Worm (Caenorhabditis elegans) whole organism, L4 larva: ENCODE data around the gene eri-9.

Source experiments
- F44E2.7 ChIP-seq: fragments of 200-800 bp; sonication (Bioruptor generic); IDR thresholded peaks from 2 replicates; pipeline ENCODE4 v2.1.2; 2022; ENCODE audit warnings: missing genetic modification characterization, missing compliant biosample characterization
- F49E8.2 ChIP-seq: sonication (generic microtip); optimal IDR thresholded peaks from 2 replicates; lab custom pipeline; 2016; ENCODE audit warnings: missing compliant biosample characterization, mild to moderate bottlenecking, missing genetic modification characterization, borderline replicate concordance
- R02D3.7 ChIP-seq: fragments of 150-350 bp; sonication (generic microtip); optimal IDR thresholded peaks from 3 replicates; lab custom pipeline; 2014; ENCODE audit warnings: missing biosample characterization, missing genetic modification characterization
- Y48G9A.11 ChIP-seq: fragments of 200-800 bp; sonication (Bioruptor generic); IDR thresholded peaks from 2 replicates; pipeline ENCODE4 v1.3.6; 2022; ENCODE audit warnings: missing genetic modification reagents, missing genetic modification characterization, missing compliant biosample characterization
- ZK337.2 ChIP-seq: fragments of 200-800 bp; sonication (Bioruptor generic); IDR thresholded peaks from 2 replicates; pipeline ENCODE4 v1.3.6; 2022; ENCODE audit warnings: missing genetic modification reagents, missing genetic modification characterization, missing compliant biosample characterization
- aha-1 ChIP-seq: fragments of 150-350 bp; peaks from one replicate; lab custom pipeline; 2014; ENCODE audit warnings: missing biosample characterization, missing genetic modification characterization
- aly-2 ChIP-seq: sonication (generic microtip); optimal IDR thresholded peaks from 2 replicates; lab custom pipeline; 2018; ENCODE audit warnings: missing biosample characterization, missing genetic modification characterization
- ama-1 ChIP-seq: fragments of 150-350 bp; optimal IDR thresholded peaks from 2 replicates; lab custom pipeline; 2014; ENCODE audit warnings: inconsistent platforms, mixed read lengths
- ceh-20 ChIP-seq: fragments of 200-800 bp; sonication (Bioruptor generic); IDR thresholded peaks from 2 replicates; pipeline ENCODE4 v1.3.6; 2022; ENCODE audit warnings: missing genetic modification reagents, missing genetic modification characterization, missing compliant biosample characterization
- ceh-28 ChIP-seq: fragments of 150-350 bp; optimal IDR thresholded peaks from 2 replicates; lab custom pipeline; 2014; ENCODE audit warnings: missing biosample characterization, missing genetic modification reagents, missing genetic modification characterization
- ceh-32 ChIP-seq: sonication (generic microtip); optimal IDR thresholded peaks from 2 replicates; lab custom pipeline; 2016; ENCODE audit warnings: mild to moderate bottlenecking, missing genetic modification characterization, missing compliant biosample characterization; ENCODE audit not compliant: poor library complexity
- ceh-44 ChIP-seq: fragments of 200-800 bp; sonication (Bioruptor generic); IDR thresholded peaks from 2 replicates; pipeline ENCODE4 v1.3.6; 2022; ENCODE audit warnings: missing genetic modification reagents, missing genetic modification characterization, missing compliant biosample characterization
- ces-1 ChIP-seq: fragments of 150-350 bp; sonication (generic microtip); optimal IDR thresholded peaks from 4 replicates; lab custom pipeline; 2014; ENCODE audit warnings: missing biosample characterization, missing genetic modification reagents, missing genetic modification characterization
- daf-19 ChIP-seq: fragments of 200-800 bp; sonication (Bioruptor generic); conservative IDR thresholded peaks from 2 replicates; pipeline ENCODE4 v1.3.6; 2022; ENCODE audit warnings: missing genetic modification characterization, missing compliant biosample characterization
- dmd-8 ChIP-seq: fragments of 200-800 bp; sonication (Bioruptor generic); IDR thresholded peaks from 2 replicates; pipeline ENCODE4 v1.3.6; 2022; ENCODE audit warnings: missing genetic modification characterization, missing compliant biosample characterization
- dmd-9 ChIP-seq: fragments of 200-800 bp; sonication (Bioruptor generic); IDR thresholded peaks from 2 replicates; pipeline ENCODE4 v1.3.6; 2022; ENCODE audit warnings: missing genetic modification reagents, missing genetic modification characterization, missing compliant biosample characterization
- duxl-1 ChIP-seq: sonication (generic microtip); optimal IDR thresholded peaks from 2 replicates; lab custom pipeline; 2016; ENCODE audit warnings: mild to moderate bottlenecking, missing genetic modification characterization, moderate library complexity, missing compliant biosample characterization; ENCODE audit not compliant: poor library complexity
- dve-1 ChIP-seq: sonication (generic microtip); optimal IDR thresholded peaks from 2 replicates; lab custom pipeline; 2017; ENCODE audit warnings: antibody characterized with exemption, mild to moderate bottlenecking, missing genetic modification characterization, missing compliant biosample characterization; ENCODE audit not compliant: insufficient read depth
- egl-27 ChIP-seq: sonication (generic microtip); optimal IDR thresholded peaks from 3 replicates; lab custom pipeline; 2017; ENCODE audit warnings: missing biosample characterization, missing genetic modification reagents, missing genetic modification characterization
- fkh-10 ChIP-seq: fragments of 150-350 bp; optimal IDR thresholded peaks from 2 replicates; lab custom pipeline; 2014; ENCODE audit warnings: missing biosample characterization, missing genetic modification reagents, missing genetic modification characterization
- fos-1 ChIP-seq: fragments of 150-350 bp; optimal IDR thresholded peaks from 2 replicates; lab custom pipeline; 2014; ENCODE audit warnings: missing biosample characterization, missing genetic modification characterization
- gei-8 ChIP-seq: fragments of 200-800 bp; sonication (Bioruptor generic); optimal IDR thresholded peaks from 2 replicates; lab custom pipeline; 2018; ENCODE audit warnings: mild to moderate bottlenecking, missing genetic modification characterization, missing compliant biosample characterization
- hlh-30 ChIP-seq: sonication (generic microtip); optimal IDR thresholded peaks from 2 replicates; lab custom pipeline; 2017; ENCODE audit warnings: antibody characterized with exemption, mild to moderate bottlenecking, missing genetic modification characterization, missing compliant biosample characterization; ENCODE audit not compliant: insufficient read depth
- hmg-1.1 ChIP-seq: fragments of 200-800 bp; sonication (Bioruptor generic); IDR thresholded peaks from 2 replicates; pipeline ENCODE4 v1.3.6; 2022; ENCODE audit warnings: missing genetic modification reagents, missing genetic modification characterization, missing compliant biosample characterization
- jun-1 ChIP-seq: fragments of 150-350 bp; optimal IDR thresholded peaks from 2 replicates; lab custom pipeline; 2014; ENCODE audit warnings: missing biosample characterization, missing genetic modification reagents, missing genetic modification characterization
- lim-7 ChIP-seq: fragments of 200-800 bp; sonication (Bioruptor generic); IDR thresholded peaks from 2 replicates; pipeline ENCODE4 v1.3.6; 2022; ENCODE audit warnings: missing genetic modification characterization, missing compliant biosample characterization
- lin-13 ChIP-seq: fragments of 150-350 bp; optimal IDR thresholded peaks from 2 replicates; lab custom pipeline; 2014; ENCODE audit warnings: missing biosample characterization, missing genetic modification reagents, missing genetic modification characterization
- lin-15B ChIP-seq: fragments of 150-350 bp; sonication (generic microtip); optimal IDR thresholded peaks from 3 replicates; lab custom pipeline; 2014; ENCODE audit warnings: missing biosample characterization, missing genetic modification characterization
- lin-39 ChIP-seq: fragments of 150-350 bp; optimal IDR thresholded peaks from 2 replicates; lab custom pipeline; 2014; ENCODE audit warnings: missing biosample characterization, missing genetic modification reagents, missing genetic modification characterization
- lsy-2 ChIP-seq, 2 experiments: fragments of 150-350 bp in 1 of 2; sonication (generic microtip) in 1 of 2; optimal IDR thresholded peaks; 2 replicates each; lab custom pipeline; 2014 to 2017; ENCODE audit warnings: missing biosample characterization in 2 of 2, missing genetic modification characterization in 2 of 2
- mes-2 ChIP-seq: sonication (generic microtip); optimal IDR thresholded peaks from 2 replicates; lab custom pipeline; 2016; ENCODE audit warnings: missing genotype, mild to moderate bottlenecking, missing genetic modification characterization, missing compliant biosample characterization; ENCODE audit not compliant: poor library complexity, severe bottlenecking
- mxl-3 ChIP-seq: fragments of 200-800 bp; sonication (Bioruptor generic); optimal IDR thresholded peaks from 2 replicates; lab custom pipeline; 2018; ENCODE audit warnings: mild to moderate bottlenecking, missing genetic modification characterization, missing compliant biosample characterization
- nhr-25 ChIP-seq: sonication (generic microtip); optimal IDR thresholded peaks from 2 replicates; lab custom pipeline; 2017; ENCODE audit warnings: missing genetic modification characterization, mild to moderate bottlenecking, missing compliant biosample characterization, antibody characterized with exemption, moderate library complexity, borderline replicate concordance; ENCODE audit not compliant: insufficient read depth
- nhr-41 ChIP-seq: fragments of 200-800 bp; sonication (Bioruptor generic); IDR thresholded peaks from 2 replicates; pipeline ENCODE4 v1.3.6; 2022; ENCODE audit warnings: missing genetic modification reagents, missing genetic modification characterization, missing compliant biosample characterization
- skn-1 ChIP-seq: fragments of 150-350 bp; optimal IDR thresholded peaks from 2 replicates; lab custom pipeline; 2014; ENCODE audit warnings: missing biosample characterization, missing genetic modification characterization
- snpc-4 ChIP-seq: fragments of 150-350 bp; optimal IDR thresholded peaks from 2 replicates; lab custom pipeline; 2014; ENCODE audit warnings: missing biosample characterization, missing genetic modification characterization
- spr-3 ChIP-seq: fragments of 200-800 bp; sonication (Bioruptor generic); optimal IDR thresholded peaks from 2 replicates; lab custom pipeline; 2018; ENCODE audit warnings: mild to moderate bottlenecking, missing genetic modification characterization, missing compliant biosample characterization
- unc-62 ChIP-seq, 3 experiments: fragments of 150-350 bp in 1 of 3; sonication (generic microtip); optimal IDR thresholded peaks in 2 of 3; peaks in 1 of 3; 1 replicate in 1 of 3; 2 replicates in 2 of 3; lab custom pipeline; 2014 to 2017; ENCODE audit warnings: missing biosample characterization in 3 of 3, missing genetic modification characterization in 3 of 3, missing genetic modification reagents in 3 of 3, missing genotype in 1 of 3
- zag-1 ChIP-seq: fragments of 150-350 bp; optimal IDR thresholded peaks from 2 replicates; lab custom pipeline; 2014; ENCODE audit warnings: missing biosample characterization, missing genetic modification characterization
- zfp-2 ChIP-seq: sonication (generic microtip); optimal IDR thresholded peaks from 2 replicates; lab custom pipeline; 2016; ENCODE audit warnings: mild to moderate bottlenecking, missing genetic modification characterization, missing compliant biosample characterization
- zip-11 ChIP-seq: fragments of 200-800 bp; sonication (Bioruptor generic); IDR thresholded peaks from 2 replicates; pipeline ENCODE4 v1.3.6; 2022; ENCODE audit warnings: missing genetic modification characterization, missing compliant biosample characterization

The eri-9 gene

DNA sequence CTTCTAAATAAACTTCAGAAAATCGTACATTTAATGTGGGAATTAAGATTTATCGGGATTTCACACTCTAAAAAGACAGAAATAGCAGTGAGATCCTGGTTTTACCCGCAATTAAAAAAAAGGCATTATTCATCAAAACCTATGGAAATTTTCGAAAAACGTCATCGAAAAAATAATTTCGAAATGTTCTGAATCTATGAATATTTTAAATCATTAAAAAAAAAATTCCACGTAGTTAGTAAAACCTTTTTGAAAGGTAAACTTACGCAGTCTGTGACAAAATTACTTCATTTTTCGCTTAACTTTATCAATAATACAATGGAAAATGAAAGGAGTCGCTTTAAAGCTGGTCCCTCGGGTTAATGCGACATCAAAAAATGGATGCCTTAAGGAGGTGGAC lies 24.3 kb downstream of the eri-9 start, which contains the start of gene C26E6.1:
Gene C26E6.1, plus strand, starts transcription at position 301 of the 400 bp plus-strand sequence.
- TF ChIP-seq F44E2.7 (GFP tag; lab: Robert Waterston, UW) (no peak), unc-62 (GFP tag; optimal IDR thresholded peaks at IDR 0.05 in 1 of 2; lab: Kevin White, UChicago) (peak in 1 of 2 experiments; percentile 25), unc-62 (tag; optimal IDR thresholded peaks at IDR 0.05; lab: Kevin White, UChicago) (no peak), hlh-30 (tag; lab: Kevin White, UChicago) (no peak)

DNA sequence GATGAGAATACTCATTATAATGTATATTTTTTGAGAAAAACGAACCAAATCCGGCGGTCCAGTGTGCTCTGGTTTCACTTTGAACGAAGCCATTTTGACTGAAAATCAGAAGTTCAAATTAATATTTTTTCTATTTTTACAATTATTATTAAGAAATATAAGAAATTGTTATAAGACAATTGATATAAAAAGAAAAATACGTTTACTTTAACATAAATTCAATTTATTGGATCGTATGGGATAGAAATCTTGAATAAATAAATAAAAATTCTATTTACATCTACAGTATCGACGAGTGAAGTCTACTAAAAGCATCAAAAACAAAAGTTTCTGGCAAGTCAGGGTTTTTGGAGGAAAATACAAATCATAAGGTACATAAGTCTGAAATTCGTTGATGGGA lies 28.0 kb downstream of the eri-9 start, which contains the start of gene C27F2.4:
Gene C27F2.4, minus strand, starts transcription at position 101 of the 400 bp plus-strand sequence.
- TF ChIP-seq F49E8.2 (tag; lab: Kevin White, UChicago) (no peak), skn-1 (tag; lab: Kevin White, UChicago) (no peak), hmg-1.1 (GFP tag; lab: Robert Waterston, UW) (no peak), R02D3.7 (no peak)

DNA sequence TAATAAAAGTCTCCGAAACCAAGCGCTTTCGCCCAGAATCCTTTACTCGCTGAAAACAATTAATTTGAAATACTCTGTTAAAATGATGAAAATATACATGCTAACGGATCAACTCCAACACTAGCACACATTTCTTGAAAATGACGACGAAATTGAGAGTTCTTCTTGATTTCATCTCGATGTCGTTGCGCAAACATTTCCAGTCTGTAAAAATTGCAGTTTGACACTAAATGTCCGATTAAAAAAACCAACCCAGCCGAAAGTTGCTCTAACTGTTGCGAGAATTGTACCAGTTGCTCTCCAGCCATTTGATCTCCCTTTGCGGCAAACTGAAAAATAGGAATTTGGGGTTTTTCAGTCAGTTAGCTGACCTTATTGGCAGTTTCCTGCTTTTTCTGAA lies 29.0 kb downstream of the eri-9 start:
- no peak for TF ChIP-seq gei-8 (GFP tag; lab: Kevin White, UChicago)
- no peak for TF ChIP-seq spr-3
- no peak for TF ChIP-seq ceh-44 (GFP tag; lab: Robert Waterston, UW)
- no peak for TF ChIP-seq ceh-32 (tag; lab: Kevin White, UChicago)
- peak; percentile 58 for TF ChIP-seq aha-1
- no peak for TF ChIP-seq zag-1 (tag; lab: Kevin White, UChicago)
- no peak for TF ChIP-seq ZK337.2 (GFP tag; lab: Robert Waterston, UW)
- no peak for TF ChIP-seq dve-1 (tag; lab: Kevin White, UChicago)
- TF ChIP-seq Y48G9A.11 (GFP tag; lab: Robert Waterston, UW), result 0 out of 2 replicates have a peak, but pooled peaks have one; percentile 18
- TF ChIP-seq ama-1 (lab: Kevin White, UChicago), result peak; percentile 18
- TF ChIP-seq aly-2 (tag; lab: Kevin White, UChicago), result no peak
- TF ChIP-seq zip-11 (GFP tag; lab: Robert Waterston, UW), result no peak
- TF ChIP-seq fos-1 (tag; lab: Kevin White, UChicago), result no peak
- no peak for TF ChIP-seq snpc-4 (tag; lab: Kevin White, UChicago)
- no peak for TF ChIP-seq zfp-2 (tag; lab: Kevin White, UChicago)
- peak; percentile 0 for TF ChIP-seq duxl-1 (tag; lab: Kevin White, UChicago)
- peak in 1 of 2 experiments; percentile 98 for TF ChIP-seq unc-62 (GFP tag; optimal IDR thresholded peaks at IDR 0.05 in 1 of 2; lab: Kevin White, UChicago)
- TF ChIP-seq unc-62 (tag; optimal IDR thresholded peaks at IDR 0.05; lab: Kevin White, UChicago), result no peak
- 0 out of 2 replicates have a peak, but pooled peaks have one; percentile 16 for TF ChIP-seq dmd-8

DNA sequence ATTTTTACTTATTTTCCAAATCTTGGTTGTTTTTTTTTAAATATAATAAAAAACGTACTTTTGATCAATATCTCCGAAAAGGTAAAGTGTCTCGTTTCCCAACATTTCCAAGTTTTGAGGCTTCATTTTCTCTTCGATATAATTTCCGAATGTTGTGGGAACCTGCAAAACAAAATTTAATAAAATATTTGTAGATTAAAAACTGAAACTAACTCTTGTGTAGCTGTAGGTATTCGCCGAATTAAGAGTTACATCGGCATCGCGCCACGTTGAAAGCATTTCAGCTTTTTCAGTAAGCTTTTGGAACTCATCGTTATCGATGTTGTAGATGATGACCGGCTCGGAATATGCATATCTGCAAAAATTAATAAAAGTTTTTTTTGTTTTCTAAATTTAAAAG lies 30.1 kb downstream of the eri-9 start, which contains the start of gene vps-22:
Gene vps-22, minus strand, starts transcription at position 101 of the 400 bp plus-strand sequence.
- TF ChIP-seq lsy-2 (tag; optimal IDR thresholded peaks at IDR 0.05; lab: Kevin White, UChicago) (no peak), lin-13 (GFP tag; lab: Kevin White, UChicago) (no peak), zfp-2 (tag; lab: Kevin White, UChicago) (no peak), nhr-41 (GFP tag; lab: Robert Waterston, UW) (no peak), jun-1 (no peak)

DNA sequence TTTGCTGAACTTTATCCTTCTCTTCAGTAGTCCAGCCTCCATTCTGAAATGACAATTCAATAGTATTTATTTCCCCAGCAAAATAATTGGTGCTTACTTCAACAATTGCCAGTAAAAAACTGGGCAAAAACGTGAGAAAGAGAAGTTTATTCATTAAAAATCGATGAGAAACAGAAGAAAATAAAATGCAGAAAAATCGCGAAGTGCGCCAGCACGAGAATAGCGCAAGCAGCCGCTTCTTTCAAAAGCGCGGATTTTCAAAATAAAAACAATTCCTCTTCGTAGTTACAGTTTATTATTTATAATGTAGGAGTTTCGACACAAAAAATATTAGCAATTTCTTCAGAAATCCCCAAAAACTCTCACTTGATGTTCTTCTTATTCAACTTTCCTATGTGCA lies 30.6 kb downstream of the eri-9 start, which contains the start of gene C27F2.9:
Gene C27F2.9, minus strand, starts transcription at position 159 of the 400 bp plus-strand sequence.
- TF ChIP-seq unc-62 (GFP tag; optimal IDR thresholded peaks at IDR 0.05 in 1 of 2; lab: Kevin White, UChicago), result peak in 1 of 2 experiments; percentile 98
- TF ChIP-seq unc-62 (tag; optimal IDR thresholded peaks at IDR 0.05; lab: Kevin White, UChicago), result no peak
- TF ChIP-seq lin-15B (tag; lab: Kevin White, UChicago), result peak; percentile 36
- peak; percentile 74; the same call in 1 of the 2 replicates for TF ChIP-seq dmd-9
- no peak for TF ChIP-seq jun-1
- no peak for TF ChIP-seq egl-27 (tag; lab: Kevin White, UChicago)
- no peak for TF ChIP-seq aha-1
- TF ChIP-seq nhr-25 (tag; lab: Kevin White, UChicago), result peak; percentile 70
- TF ChIP-seq ceh-20 (GFP tag; lab: Robert Waterston, UW), result peak; percentile 77
- TF ChIP-seq dve-1 (tag; lab: Kevin White, UChicago), result peak; percentile 82
- TF ChIP-seq fkh-10, result peak; percentile 57
- no peak for TF ChIP-seq daf-19
- peak; percentile 95 for TF ChIP-seq mes-2 (tag; lab: Kevin White, UChicago)
- no peak for TF ChIP-seq ces-1 (GFP tag; lab: Kevin White, UChicago)
- no peak for TF ChIP-seq mxl-3 (GFP tag; lab: Kevin White, UChicago)
- TF ChIP-seq F49E8.2 (tag; lab: Kevin White, UChicago), result peak; percentile 19
- no peak for TF ChIP-seq lim-7
- no peak for TF ChIP-seq ceh-28 (tag; lab: Kevin White, UChicago)
- no peak for TF ChIP-seq lin-39 (tag; lab: Kevin White, UChicago)
